Fruit fly (Drosophila melanogaster) whole organism, embryonic: ENCODE results near the gene Cyp4g15.

Experiments
- Ada2b ChIP-seq: fragments of 200-800 bp; sonication (Bioruptor generic); IDR thresholded peaks from 2 replicates; pipeline ENCODE4 v1.3.6; 2022; ENCODE audit warnings: missing biosample characterization, missing genetic modification characterization
- Awh ChIP-seq: fragments of 200-800 bp; sonication (Bioruptor generic); IDR thresholded peaks from 2 replicates; pipeline ENCODE4, ENCODE4 v1.3.6; 2022; ENCODE audit warnings: missing biosample characterization, missing genetic modification characterization
- CG10147 ChIP-seq: fragments of 200-800 bp; sonication (Bioruptor generic); optimal IDR thresholded peaks from 2 replicates; lab custom pipeline; 2019; ENCODE audit warnings: missing biosample characterization, mild to moderate bottlenecking, missing genetic modification characterization, moderate library complexity
- CG10431 ChIP-seq: fragments of 200-800 bp; sonication (Bioruptor generic); optimal IDR thresholded peaks from 3 replicates; lab custom pipeline; 2018; ENCODE audit warnings: missing biosample characterization, mild to moderate bottlenecking, missing genetic modification characterization
- CG11696 ChIP-seq: fragments of 200-800 bp; sonication (Bioruptor generic); IDR thresholded peaks from 2 replicates; pipeline ENCODE4 v1.3.6; 2022; ENCODE audit warnings: missing biosample characterization, missing genetic modification characterization
- CG12104 ChIP-seq: fragments of 200-800 bp; sonication (Bioruptor generic); optimal IDR thresholded peaks from 3 replicates; lab custom pipeline; 2016; ENCODE audit warnings: missing biosample characterization, missing genetic modification characterization
- CG1233 ChIP-seq: fragments of 200-800 bp; sonication (Bioruptor generic); optimal IDR thresholded peaks from 4 replicates; lab custom pipeline; 2018; ENCODE audit warnings: missing biosample characterization, mild to moderate bottlenecking, missing genetic modification characterization
- CG13296 ChIP-seq: fragments of 200-800 bp; sonication (Bioruptor generic); optimal IDR thresholded peaks from 3 replicates; lab custom pipeline; 2018; ENCODE audit warnings: missing biosample characterization, mild to moderate bottlenecking, missing genetic modification characterization
- CG15269 ChIP-seq: fragments of 200-800 bp; sonication (Bioruptor generic); optimal IDR thresholded peaks from 2 replicates; lab custom pipeline; 2018; ENCODE audit warnings: missing biosample characterization, mild to moderate bottlenecking, missing genetic modification characterization, moderate library complexity
- CG17328 ChIP-seq: fragments of 200-800 bp; sonication (Bioruptor generic); IDR thresholded peaks from 2 replicates; pipeline ENCODE4 v1.3.6; 2022; ENCODE audit warnings: missing biosample characterization, missing genetic modification characterization
- CG18599 ChIP-seq: fragments of 200-800 bp; sonication (Bioruptor generic); optimal IDR thresholded peaks from 3 replicates; lab custom pipeline; 2017; ENCODE audit warnings: missing biosample characterization, missing genetic modification characterization, mild to moderate bottlenecking, moderate library complexity, missing genetic modification reagents
- CG33557 ChIP-seq: fragments of 200-800 bp; sonication (Bioruptor generic); optimal IDR thresholded peaks from 2 replicates; lab custom pipeline; 2019; ENCODE audit warnings: missing biosample characterization, mild to moderate bottlenecking, missing genetic modification characterization, moderate library complexity
- CG34224 ChIP-seq: fragments of 200-800 bp; sonication (Bioruptor generic); IDR thresholded peaks from 3 replicates; pipeline ENCODE4 v1.3.6; 2022; ENCODE audit warnings: missing biosample characterization, missing genetic modification characterization; ENCODE audit not compliant: partially characterized antibody
- CG6175 ChIP-seq: fragments of 200-800 bp; sonication (Bioruptor generic); IDR thresholded peaks from 3 replicates; pipeline ENCODE4 v1.3.6; 2022; ENCODE audit warnings: missing biosample characterization, missing genetic modification characterization
- CG6765 ChIP-seq: fragments of 200-800 bp; sonication (Bioruptor generic); optimal IDR thresholded peaks from 3 replicates; lab custom pipeline; 2017; ENCODE audit warnings: missing biosample characterization, mild to moderate bottlenecking, missing genetic modification characterization
- CG7372 ChIP-seq: fragments of 200-800 bp; sonication (Bioruptor generic); IDR thresholded peaks from 2 replicates; pipeline ENCODE4 v1.3.6; 2022; ENCODE audit warnings: missing biosample characterization, missing genetic modification characterization
- CG7987 ChIP-seq: fragments of 200-800 bp; sonication (Bioruptor generic); optimal IDR thresholded peaks from 2 replicates; lab custom pipeline; 2018; ENCODE audit warnings: missing biosample characterization, mild to moderate bottlenecking, missing genetic modification characterization, moderate library complexity
- CG8281 ChIP-seq: fragments of 200-800 bp; sonication (Bioruptor generic); optimal IDR thresholded peaks from 2 replicates; lab custom pipeline; 2018; ENCODE audit warnings: missing biosample characterization, mild to moderate bottlenecking, missing genetic modification characterization, moderate library complexity
- CG9876 ChIP-seq: fragments of 200-800 bp; sonication (Bioruptor generic); optimal IDR thresholded peaks from 2 replicates; lab custom pipeline; 2016; ENCODE audit warnings: missing biosample characterization, missing genetic modification characterization
- CoRest ChIP-seq: fragments of 200-800 bp; sonication (Bioruptor generic); optimal IDR thresholded peaks from 3 replicates; lab custom pipeline; 2018; ENCODE audit warnings: missing biosample characterization, mild to moderate bottlenecking, missing genetic modification characterization, moderate library complexity
- D19A ChIP-seq: fragments of 200-800 bp; optimal IDR thresholded peaks from 3 replicates; lab custom pipeline; 2019; ENCODE audit warnings: missing biosample characterization, mild to moderate bottlenecking, missing genetic modification characterization, moderate library complexity
- Dad ChIP-seq: fragments of 200-800 bp; sonication (Bioruptor generic); optimal IDR thresholded peaks from 3 replicates; lab custom pipeline; 2016; ENCODE audit warnings: missing biosample characterization, missing genetic modification characterization
- Doc2 ChIP-seq: fragments of 200-800 bp; sonication (Bioruptor generic); IDR thresholded peaks from 2 replicates; pipeline ENCODE4 v1.3.6; 2022; ENCODE audit warnings: missing biosample characterization, missing genetic modification characterization
- Mrtf ChIP-seq: fragments of 200-800 bp; sonication (Bioruptor generic); IDR thresholded peaks from 3 replicates; pipeline ENCODE4 v1.3.6; 2022; ENCODE audit warnings: missing biosample characterization, missing genetic modification characterization
- NC2α ChIP-seq: fragments of 200-800 bp; sonication (Bioruptor generic); optimal IDR thresholded peaks from 2 replicates; lab custom pipeline; 2016; ENCODE audit warnings: missing biosample characterization, missing genetic modification characterization
- Nf-YA ChIP-seq: fragments of 200-800 bp; sonication (Bioruptor generic); IDR thresholded peaks from 2 replicates; pipeline ENCODE4 v1.3.6; 2022; ENCODE audit warnings: missing biosample characterization, missing genetic modification characterization
- Opbp ChIP-seq: fragments of 200-800 bp; sonication (Bioruptor generic); IDR thresholded peaks from 3 replicates; pipeline ENCODE4 v1.3.6; 2022; ENCODE audit warnings: missing biosample characterization, missing genetic modification characterization; ENCODE audit not compliant: partially characterized antibody
- PHDP ChIP-seq: fragments of 200-800 bp; sonication (Bioruptor generic); optimal IDR thresholded peaks from 3 replicates; lab custom pipeline; 2018; ENCODE audit warnings: missing biosample characterization, mild to moderate bottlenecking, missing genetic modification characterization, moderate library complexity
- Side ChIP-seq: fragments of 200-800 bp; sonication (Bioruptor generic); optimal IDR thresholded peaks from 2 replicates; lab custom pipeline; 2016; ENCODE audit warnings: missing biosample characterization, missing genetic modification characterization
- Tbp ChIP-seq: fragments of >200 bp; optimal IDR thresholded peaks from 2 replicates; lab custom pipeline; 2018; ENCODE audit warnings: missing biosample characterization, missing genetic modification characterization
- Trl ChIP-seq, 3 experiments: fragments of >200 bp in 2 of 3; fragments of 200-800 bp in 1 of 3; sonication (Bioruptor generic) in 1 of 3; optimal IDR thresholded peaks; 2 replicates in 1 of 3; 3 replicates in 2 of 3; lab custom pipeline; 2016 to 2017; ENCODE audit warnings: missing biosample characterization in 1 of 3, missing genetic modification characterization in 1 of 3
- ase ChIP-seq: fragments of 200-800 bp; sonication (Bioruptor generic); IDR thresholded peaks from 3 replicates; pipeline ENCODE4 v1.3.6; 2022; ENCODE audit warnings: missing biosample characterization, missing genetic modification characterization
- bbx ChIP-seq: fragments of 200-800 bp; sonication (Bioruptor generic); IDR thresholded peaks from 2 replicates; pipeline ENCODE4 v1.3.6; 2022; ENCODE audit warnings: missing biosample characterization, missing genetic modification characterization; ENCODE audit not compliant: partially characterized antibody
- bcd ChIP-seq: fragments of 200-800 bp; sonication (Bioruptor generic); optimal IDR thresholded peaks from 2 replicates; lab custom pipeline; 2017; ENCODE audit warnings: missing biosample characterization, mild to moderate bottlenecking, missing genetic modification characterization
- corto ChIP-seq: fragments of 200-800 bp; sonication (Bioruptor generic); optimal IDR thresholded peaks from 2 replicates; lab custom pipeline; 2016; ENCODE audit warnings: missing biosample characterization, mild to moderate bottlenecking, missing genetic modification characterization, moderate library complexity
- dmrt99B ChIP-seq: fragments of 200-800 bp; sonication (Bioruptor generic); optimal IDR thresholded peaks from 2 replicates; lab custom pipeline; 2018; ENCODE audit warnings: missing biosample characterization, mild to moderate bottlenecking, missing genetic modification characterization, moderate library complexity
- esg ChIP-seq: fragments of 200-800 bp; sonication (Bioruptor generic); conservative IDR thresholded peaks from 2 replicates; pipeline ENCODE4 v1.3.6; 2022; ENCODE audit warnings: missing biosample characterization, missing genetic modification characterization
- eve ChIP-seq, 2 experiments: fragments of >200 bp; optimal IDR thresholded peaks; 2 replicates each; lab custom pipeline; 2017; ENCODE audit warnings: missing biosample characterization in 2 of 2, missing genetic modification characterization in 2 of 2
- gsb ChIP-seq: fragments of 200-800 bp; sonication (Bioruptor generic); IDR thresholded peaks from 2 replicates; pipeline ENCODE4 v1.3.6; 2022; ENCODE audit warnings: missing biosample characterization, missing genetic modification characterization
- gsb-n ChIP-seq: fragments of 200-800 bp; sonication (Bioruptor generic); optimal IDR thresholded peaks from 3 replicates; lab custom pipeline; 2018; ENCODE audit warnings: missing biosample characterization, mild to moderate bottlenecking, missing genetic modification characterization
- hkb ChIP-seq, 2 experiments: fragments of 200-800 bp in 1 of 2; fragments of >200 bp in 1 of 2; sonication (Bioruptor generic) in 1 of 2; IDR thresholded peaks in 1 of 2; optimal IDR thresholded peaks in 1 of 2; 2 replicates each; pipeline versions ENCODE4 v1.3.6 to Lab custom; 2017 to 2022; ENCODE audit warnings: missing biosample characterization in 1 of 2, missing genetic modification characterization in 1 of 2
- jing ChIP-seq: fragments of 200-800 bp; sonication (Bioruptor generic); optimal IDR thresholded peaks from 2 replicates; lab custom pipeline; 2018; ENCODE audit warnings: missing biosample characterization, mild to moderate bottlenecking, missing genetic modification characterization
- klu ChIP-seq: fragments of 200-800 bp; sonication (Bioruptor generic); IDR thresholded peaks from 2 replicates; pipeline ENCODE4 v1.3.6; 2022; ENCODE audit warnings: missing biosample characterization, missing genetic modification characterization
- lbe ChIP-seq: fragments of 200-800 bp; sonication (Bioruptor generic); optimal IDR thresholded peaks from 2 replicates; lab custom pipeline; 2016; ENCODE audit warnings: missing biosample characterization, mild to moderate bottlenecking, missing genetic modification characterization
- mirr ChIP-seq: fragments of 200-800 bp; sonication (Bioruptor generic); optimal IDR thresholded peaks from 3 replicates; lab custom pipeline; 2018; ENCODE audit warnings: missing biosample characterization, mild to moderate bottlenecking, missing genetic modification characterization
- nau ChIP-seq: fragments of 200-800 bp; sonication (Bioruptor generic); optimal IDR thresholded peaks from 3 replicates; lab custom pipeline; 2017; ENCODE audit warnings: missing biosample characterization, mild to moderate bottlenecking, missing genetic modification characterization, missing genetic modification reagents
- pnt ChIP-seq: fragments of 200-800 bp; sonication (Bioruptor generic); optimal IDR thresholded peaks from 3 replicates; lab custom pipeline; 2016; ENCODE audit warnings: missing biosample characterization, missing genetic modification characterization
- sqz ChIP-seq: fragments of 200-800 bp; sonication (Bioruptor generic); optimal IDR thresholded peaks from 3 replicates; lab custom pipeline; 2018; ENCODE audit warnings: missing biosample characterization, mild to moderate bottlenecking, missing genetic modification characterization
- trem ChIP-seq: fragments of 200-800 bp; optimal IDR thresholded peaks from 3 replicates; lab custom pipeline; 2019; ENCODE audit warnings: missing biosample characterization, mild to moderate bottlenecking, missing genetic modification characterization, moderate library complexity
- unpg ChIP-seq: fragments of 200-800 bp; sonication (Bioruptor generic); optimal IDR thresholded peaks from 3 replicates; lab custom pipeline; 2018; ENCODE audit warnings: missing biosample characterization, mild to moderate bottlenecking, missing genetic modification characterization, moderate library complexity
- zen ChIP-seq: fragments of 200-800 bp; sonication (Bioruptor generic); optimal IDR thresholded peaks from 3 replicates; lab custom pipeline; 2018; ENCODE audit warnings: missing biosample characterization, mild to moderate bottlenecking, missing genetic modification characterization, moderate library complexity

Gene Cyp4g15

dm6 chrX:11440944-11441343 is 35.9 kb upstream of the Cyp4g15 start (continued):
- TF ChIP-seq CG10431, result no peak
- no peak for TF ChIP-seq trem (tag; lab: Kevin White, UChicago)
- no peak for TF ChIP-seq sqz
- no peak for TF ChIP-seq Nf-YA
- peak; percentile 58 for TF ChIP-seq dmrt99B
- no peak for TF ChIP-seq Ada2b (GFP tag; lab: Robert Waterston, UW)
- TF ChIP-seq gsb-n (tag; lab: Kevin White, UChicago), result no peak
- no peak for TF ChIP-seq CG7987 (GFP tag; lab: Kevin White, UChicago)
- no peak for TF ChIP-seq CG6765 (GFP tag; lab: Kevin White, UChicago)
- TF ChIP-seq CoRest (tag; lab: Kevin White, UChicago), result peak; percentile 64
- no peak for TF ChIP-seq bbx
- no peak for TF ChIP-seq Tbp (GFP tag; lab: Kevin White, UChicago)
- peak; percentile 65 for TF ChIP-seq CG15269 (tag; lab: Kevin White, UChicago)
- no peak for TF ChIP-seq nau (GFP tag; lab: Kevin White, UChicago)
- no peak for TF ChIP-seq esg (GFP tag; lab: Robert Waterston, UW)
- peak; percentile 29 for TF ChIP-seq CG12104 (GFP tag; lab: Kevin White, UChicago)
- TF ChIP-seq PHDP, result peak; percentile 34
- TF ChIP-seq Side, result no peak
- TF ChIP-seq D19A (tag; lab: Kevin White, UChicago), result peak; percentile 15
- TF ChIP-seq CG34224 (GFP tag; lab: Robert Waterston, UW), result no peak
- TF ChIP-seq Awh (GFP tag; lab: Robert Waterston, UW), result no peak
- TF ChIP-seq Mrtf (GFP tag; lab: Robert Waterston, UW), result no peak
- TF ChIP-seq mirr, result no peak
- TF ChIP-seq bcd (GFP tag; lab: Kevin White, UChicago), result peak; percentile 21
- peak; percentile 6 for TF ChIP-seq CG1233
- peak; percentile 14 for TF ChIP-seq CG8281 (tag; lab: Kevin White, UChicago)
- TF ChIP-seq CG33557 (GFP tag; lab: Kevin White, UChicago), result no peak
- TF ChIP-seq Trl (optimal IDR thresholded peaks at IDR 0.05; lab: Kevin White, UChicago), result no peak
- TF ChIP-seq Trl (GFP tag; optimal IDR thresholded peaks at IDR 0.05; lab: Kevin White, UChicago), result no peak
- no peak for TF ChIP-seq NC2α (GFP tag; lab: Kevin White, UChicago)
- TF ChIP-seq CG10147 (GFP tag; lab: Kevin White, UChicago), result peak; percentile 32
- TF ChIP-seq hkb (optimal IDR thresholded peaks at IDR 0.05; lab: Kevin White, UChicago), result no peak
- TF ChIP-seq hkb (GFP tag; IDR thresholded peaks at IDR 0.05; lab: Robert Waterston, UW), result no peak
- no peak for TF ChIP-seq Opbp
- TF ChIP-seq Doc2 (GFP tag; lab: Robert Waterston, UW), result no peak
- no peak for TF ChIP-seq zen (tag; lab: Kevin White, UChicago)
- TF ChIP-seq CG6175, result no peak
- no peak for TF ChIP-seq Dad (GFP tag; lab: Kevin White, UChicago)
- no peak for TF ChIP-seq lbe (GFP tag; lab: Kevin White, UChicago)
- TF ChIP-seq klu (GFP tag; lab: Robert Waterston, UW), result no peak
- TF ChIP-seq ase (GFP tag; lab: Robert Waterston, UW), result no peak
- TF ChIP-seq CG13296 (GFP tag; lab: Kevin White, UChicago), result peak; percentile 60
- no peak for TF ChIP-seq CG17328
- no peak for TF ChIP-seq corto (GFP tag; lab: Kevin White, UChicago)
- TF ChIP-seq CG7372 (GFP tag; lab: Robert Waterston, UW), result no peak
- peak; percentile 49 for TF ChIP-seq CG18599 (GFP tag; lab: Kevin White, UChicago)
- TF ChIP-seq unpg (GFP tag; lab: Kevin White, UChicago), result peak; percentile 31
- TF ChIP-seq eve (GFP tag; optimal IDR thresholded peaks at IDR 0.05; lab: Kevin White, UChicago), result no peak
- no peak for TF ChIP-seq CG9876 (GFP tag; lab: Kevin White, UChicago)
- no peak for TF ChIP-seq pnt
- TF ChIP-seq CG11696 (GFP tag; lab: Robert Waterston, UW), result no peak
- TF ChIP-seq jing (GFP tag; lab: Kevin White, UChicago), result no peak
- no peak for TF ChIP-seq gsb
